Fruit fly (Drosophila melanogaster) whole organism, embryonic: ENCODE results near the gene Lip3.

Experiments used
- Awh ChIP-seq: fragments of 200-800 bp; sonication (Bioruptor generic); IDR thresholded peaks from 2 replicates; pipeline ENCODE4, ENCODE4 v1.3.6; 2022; ENCODE audit warnings: missing biosample characterization, missing genetic modification characterization
- CG10274 ChIP-seq: fragments of 200-800 bp; sonication (Bioruptor generic); optimal IDR thresholded peaks from 3 replicates; lab custom pipeline; 2017; ENCODE audit warnings: missing biosample characterization, mild to moderate bottlenecking, missing genetic modification characterization
- CG11723 ChIP-seq: fragments of 200-800 bp; sonication (Bioruptor generic); optimal IDR thresholded peaks from 2 replicates; lab custom pipeline; 2017; ENCODE audit warnings: missing biosample characterization, mild to moderate bottlenecking, missing genetic modification characterization
- CG13123 ChIP-seq: fragments of 200-800 bp; sonication (Bioruptor generic); optimal IDR thresholded peaks from 2 replicates; lab custom pipeline; 2016; ENCODE audit warnings: missing biosample characterization, missing genetic modification characterization
- CG15514 ChIP-seq: fragments of 200-800 bp; sonication (Bioruptor generic); optimal IDR thresholded peaks from 3 replicates; lab custom pipeline; 2017; ENCODE audit warnings: missing biosample characterization, missing genetic modification characterization, mild to moderate bottlenecking, moderate library complexity, missing genetic modification reagents
- CG16815 ChIP-seq: fragments of 200-800 bp; sonication (Bioruptor generic); optimal IDR thresholded peaks from 3 replicates; lab custom pipeline; 2017; ENCODE audit warnings: missing biosample characterization, mild to moderate bottlenecking, missing genetic modification characterization
- CG17802 ChIP-seq: fragments of 200-800 bp; sonication (Bioruptor generic); optimal IDR thresholded peaks from 2 replicates; lab custom pipeline; 2018; ENCODE audit warnings: missing biosample characterization, mild to moderate bottlenecking, missing genetic modification characterization, moderate library complexity
- CG18262 ChIP-seq: fragments of 200-800 bp; optimal IDR thresholded peaks from 3 replicates; lab custom pipeline; 2019; ENCODE audit warnings: missing biosample characterization, mild to moderate bottlenecking, missing genetic modification characterization, moderate library complexity
- CG1832 ChIP-seq: fragments of 200-800 bp; sonication (Bioruptor generic); optimal IDR thresholded peaks from 2 replicates; lab custom pipeline; 2017; ENCODE audit warnings: missing biosample characterization, mild to moderate bottlenecking, missing genetic modification characterization, inconsistent platforms
- CG2712 ChIP-seq: fragments of 200-800 bp; optimal IDR thresholded peaks from 3 replicates; lab custom pipeline; 2019; ENCODE audit warnings: missing biosample characterization, mild to moderate bottlenecking, missing genetic modification characterization, moderate library complexity
- CG30020 ChIP-seq: fragments of 200-800 bp; optimal IDR thresholded peaks from 2 replicates; lab custom pipeline; 2019; ENCODE audit warnings: missing biosample characterization, mild to moderate bottlenecking, missing genetic modification characterization, moderate library complexity
- CG30403 ChIP-seq: fragments of 200-800 bp; sonication (Bioruptor generic); optimal IDR thresholded peaks from 3 replicates; lab custom pipeline; 2016; ENCODE audit warnings: missing biosample characterization, missing genetic modification characterization
- CG32772 ChIP-seq: fragments of 200-800 bp; sonication (Bioruptor generic); IDR thresholded peaks from 2 replicates; pipeline ENCODE4 v1.3.6; 2022; ENCODE audit warnings: missing biosample characterization, missing genetic modification characterization
- CG4404 ChIP-seq: fragments of 200-800 bp; sonication (Bioruptor generic); IDR thresholded peaks from 2 replicates; pipeline ENCODE4 v1.3.6; 2022; ENCODE audit warnings: missing biosample characterization, missing genetic modification characterization
- CG9437 ChIP-seq: fragments of 200-800 bp; sonication (Bioruptor generic); optimal IDR thresholded peaks from 2 replicates; lab custom pipeline; 2018; ENCODE audit warnings: missing biosample characterization, mild to moderate bottlenecking, missing genetic modification characterization
- CTCF ChIP-seq: fragments of 200-800 bp; sonication (Bioruptor generic); optimal IDR thresholded peaks from 2 replicates; lab custom pipeline; 2017; ENCODE audit warnings: missing biosample characterization, mild to moderate bottlenecking, missing genetic modification characterization, moderate library complexity
- Camta ChIP-seq: fragments of 200-800 bp; sonication (Bioruptor generic); optimal IDR thresholded peaks from 2 replicates; lab custom pipeline; 2016; ENCODE audit warnings: missing biosample characterization, missing genetic modification characterization
- Dad ChIP-seq: fragments of 200-800 bp; sonication (Bioruptor generic); optimal IDR thresholded peaks from 3 replicates; lab custom pipeline; 2016; ENCODE audit warnings: missing biosample characterization, missing genetic modification characterization
- Dfd ChIP-seq, 2 experiments: fragments of >200 bp; optimal IDR thresholded peaks; 2 replicates each; lab custom pipeline; 2017; ENCODE audit warnings: missing biosample characterization in 2 of 2, missing genetic modification characterization in 2 of 2
- Dip3 ChIP-seq: fragments of 200-800 bp; sonication (Bioruptor generic); optimal IDR thresholded peaks from 3 replicates; lab custom pipeline; 2016; ENCODE audit warnings: missing biosample characterization, missing genetic modification characterization
- GATAe ChIP-seq: fragments of 200-800 bp; sonication (Bioruptor generic); conservative IDR thresholded peaks from 2 replicates; pipeline ENCODE4 v1.3.6; 2022; ENCODE audit warnings: missing biosample characterization, missing genetic modification characterization
- Kr ChIP-seq: fragments of 200-800 bp; sonication (Bioruptor generic); optimal IDR thresholded peaks from 2 replicates; lab custom pipeline; 2017; ENCODE audit warnings: missing biosample characterization, mild to moderate bottlenecking, missing genetic modification characterization
- Meics ChIP-seq: fragments of 200-800 bp; sonication (Bioruptor generic); optimal IDR thresholded peaks from 2 replicates; lab custom pipeline; 2017; ENCODE audit warnings: missing biosample characterization, mild to moderate bottlenecking, missing genetic modification characterization
- Tbp ChIP-seq: fragments of >200 bp; optimal IDR thresholded peaks from 2 replicates; lab custom pipeline; 2018; ENCODE audit warnings: missing biosample characterization, missing genetic modification characterization
- Usf ChIP-seq: fragments of 200-800 bp; sonication (Bioruptor generic); optimal IDR thresholded peaks from 2 replicates; lab custom pipeline; 2017; ENCODE audit warnings: missing genotype, missing biosample characterization, missing genetic modification characterization
- ab ChIP-seq: fragments of 200-800 bp; sonication (Bioruptor generic); optimal IDR thresholded peaks from 2 replicates; lab custom pipeline; 2016; ENCODE audit warnings: missing biosample characterization, missing genetic modification characterization
- ato ChIP-seq: fragments of 200-800 bp; sonication (Bioruptor generic); IDR thresholded peaks from 2 replicates; pipeline ENCODE4 v1.3.6; 2022; ENCODE audit warnings: missing biosample characterization, missing genetic modification characterization; ENCODE audit not compliant: partially characterized antibody
- chn ChIP-seq: fragments of 200-800 bp; sonication (Bioruptor generic); optimal IDR thresholded peaks from 2 replicates; lab custom pipeline; 2016; ENCODE audit warnings: missing biosample characterization, missing genetic modification characterization
- corto ChIP-seq: fragments of 200-800 bp; sonication (Bioruptor generic); optimal IDR thresholded peaks from 2 replicates; lab custom pipeline; 2016; ENCODE audit warnings: missing biosample characterization, mild to moderate bottlenecking, missing genetic modification characterization, moderate library complexity
- crc ChIP-seq: fragments of 200-800 bp; sonication (Bioruptor generic); optimal IDR thresholded peaks from 2 replicates; lab custom pipeline; 2016; ENCODE audit warnings: missing biosample characterization, missing genetic modification characterization
- danr ChIP-seq: fragments of 200-800 bp; sonication (Bioruptor generic); IDR thresholded peaks from 2 replicates; pipeline ENCODE4 v1.3.6; 2022; ENCODE audit warnings: missing biosample characterization, missing genetic modification characterization
- ems ChIP-seq: fragments of 200-800 bp; sonication (Bioruptor generic); optimal IDR thresholded peaks from 3 replicates; lab custom pipeline; 2016; ENCODE audit warnings: missing biosample characterization, missing genetic modification characterization
- en ChIP-seq: fragments of 200-800 bp; sonication (Bioruptor generic); optimal IDR thresholded peaks from 2 replicates; lab custom pipeline; 2016; ENCODE audit warnings: missing biosample characterization, missing genetic modification characterization
- ftz-f1 ChIP-seq: fragments of 200-800 bp; sonication (Bioruptor generic); optimal IDR thresholded peaks from 2 replicates; lab custom pipeline; 2016; ENCODE audit warnings: missing biosample characterization, missing genetic modification characterization
- fu2 ChIP-seq: fragments of 200-800 bp; sonication (Bioruptor generic); optimal IDR thresholded peaks from 2 replicates; lab custom pipeline; 2016; ENCODE audit warnings: missing biosample characterization, missing genetic modification characterization
- gsb ChIP-seq: fragments of 200-800 bp; sonication (Bioruptor generic); IDR thresholded peaks from 2 replicates; pipeline ENCODE4 v1.3.6; 2022; ENCODE audit warnings: missing biosample characterization, missing genetic modification characterization
- hth ChIP-seq: fragments of >200 bp; optimal IDR thresholded peaks from 2 replicates; lab custom pipeline; 2017; ENCODE audit warnings: inconsistent platforms
- jumu ChIP-seq: fragments of 200-800 bp; sonication (Bioruptor generic); optimal IDR thresholded peaks from 3 replicates; lab custom pipeline; 2016; ENCODE audit warnings: missing biosample characterization, missing genetic modification characterization
- kah ChIP-seq: fragments of 200-800 bp; sonication (Bioruptor generic); optimal IDR thresholded peaks from 2 replicates; lab custom pipeline; 2018; ENCODE audit warnings: missing biosample characterization, mild to moderate bottlenecking, missing genetic modification characterization
- knrl ChIP-seq: fragments of 200-800 bp; sonication (Bioruptor generic); IDR thresholded peaks from 3 replicates; pipeline ENCODE4 v1.3.6; 2022; ENCODE audit warnings: missing biosample characterization, missing genetic modification characterization; ENCODE audit not compliant: partially characterized antibody
- odd ChIP-seq: fragments of 200-800 bp; sonication (Bioruptor generic); optimal IDR thresholded peaks from 2 replicates; lab custom pipeline; 2017; ENCODE audit warnings: missing biosample characterization, mild to moderate bottlenecking, missing genetic modification characterization
- org-1 ChIP-seq: fragments of 200-800 bp; sonication (Bioruptor generic); optimal IDR thresholded peaks from 2 replicates; lab custom pipeline; 2017; ENCODE audit warnings: missing biosample characterization, missing genetic modification characterization
- otp ChIP-seq: fragments of 200-800 bp; sonication (Bioruptor generic); IDR thresholded peaks from 3 replicates; pipeline ENCODE4, ENCODE4 v1.3.6; 2022; ENCODE audit warnings: missing biosample characterization, missing genetic modification characterization
- pfk ChIP-seq: fragments of 200-800 bp; sonication (Bioruptor generic); optimal IDR thresholded peaks from 2 replicates; lab custom pipeline; 2018; ENCODE audit warnings: missing biosample characterization, mild to moderate bottlenecking, missing genetic modification characterization, moderate library complexity
- prd ChIP-seq, 3 experiments: fragments of >200 bp in 2 of 3; fragments of 200-800 bp in 1 of 3; sonication (Bioruptor generic) in 1 of 3; optimal IDR thresholded peaks in 2 of 3; IDR thresholded peaks in 1 of 3; 2 replicates in 2 of 3; 3 replicates in 1 of 3; pipeline versions ENCODE4 v1.3.6 to Lab custom; 2017 to 2022; ENCODE audit warnings: missing biosample characterization in 1 of 3, missing genetic modification characterization in 1 of 3
- run ChIP-seq: fragments of 200-800 bp; sonication (Bioruptor generic); optimal IDR thresholded peaks from 3 replicates; lab custom pipeline; 2018; ENCODE audit warnings: missing biosample characterization, mild to moderate bottlenecking, missing genetic modification characterization
- schlank ChIP-seq: fragments of 200-800 bp; sonication (Bioruptor generic); optimal IDR thresholded peaks from 2 replicates; lab custom pipeline; 2018; ENCODE audit warnings: missing biosample characterization, mild to moderate bottlenecking, missing genetic modification characterization
- sens ChIP-seq: fragments of 200-800 bp; sonication (Bioruptor generic); peaks from one replicate; lab custom pipeline; 2016; ENCODE audit warnings: missing biosample characterization, missing genetic modification characterization
- sqz ChIP-seq: fragments of 200-800 bp; sonication (Bioruptor generic); optimal IDR thresholded peaks from 3 replicates; lab custom pipeline; 2018; ENCODE audit warnings: missing biosample characterization, mild to moderate bottlenecking, missing genetic modification characterization
- wdn ChIP-seq: fragments of 200-800 bp; sonication (Bioruptor generic); IDR thresholded peaks from 2 replicates; pipeline ENCODE4 v1.3.6; 2022; ENCODE audit warnings: missing biosample characterization, missing genetic modification characterization

The Lip3 gene

DNA sequence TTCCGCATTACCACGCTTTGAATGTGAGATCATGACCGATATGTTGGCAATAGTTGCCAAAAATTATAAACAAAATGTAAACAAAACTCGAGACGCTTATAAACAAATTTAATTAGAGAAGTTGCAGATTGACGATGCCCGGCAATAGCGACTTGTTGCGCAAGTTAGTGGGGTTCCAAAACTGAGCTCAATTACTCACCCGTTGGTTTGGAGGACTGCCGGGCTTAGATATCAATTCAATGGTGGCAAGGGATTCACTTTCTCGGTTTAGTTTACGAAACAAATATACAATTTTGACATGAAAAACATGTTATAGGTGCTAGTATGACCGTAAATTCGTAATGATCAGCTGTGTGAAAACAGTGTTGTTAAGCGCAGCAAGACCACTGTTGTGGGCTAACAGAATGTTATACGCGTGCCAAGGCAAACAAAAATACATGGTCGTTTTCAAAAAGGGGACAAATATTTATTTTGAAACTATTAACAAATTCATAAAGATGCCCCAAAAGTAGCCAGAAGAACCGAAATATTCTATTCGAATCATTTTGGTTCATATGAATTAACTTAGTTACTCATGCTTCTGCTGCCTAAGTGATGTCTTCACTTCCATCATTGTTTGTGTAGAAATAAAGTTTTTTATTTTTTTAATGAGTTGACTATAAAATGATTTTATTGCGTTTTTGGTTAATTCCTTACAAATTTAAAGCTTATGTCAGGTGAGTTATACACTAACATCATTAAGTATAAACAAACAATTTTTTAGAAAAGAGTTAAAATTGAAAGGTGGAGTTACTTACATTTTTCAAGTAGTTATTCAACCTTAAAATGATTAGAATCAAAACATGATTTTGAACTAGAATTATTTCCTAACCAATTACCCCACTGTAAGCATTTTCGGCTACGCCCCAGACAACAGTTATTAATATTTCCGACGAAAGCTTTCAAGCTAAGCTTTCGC lies 4.9 kb downstream of the Lip3 start, which contains the start of gene Elp6 (continued):
- TF ChIP-seq prd (optimal IDR thresholded peaks at IDR 0.05; lab: Kevin White, UChicago), result no peak
- TF ChIP-seq prd (GFP tag; IDR thresholded peaks at IDR 0.05; lab: Robert Waterston, UW), result peak; percentile 64
- TF ChIP-seq pfk (GFP tag; lab: Kevin White, UChicago), result no peak
- TF ChIP-seq odd, result peak; percentile 57
- peak; percentile 61 for TF ChIP-seq org-1 (GFP tag; lab: Kevin White, UChicago)
- no peak for TF ChIP-seq kah (GFP tag; lab: Kevin White, UChicago)
- no peak for TF ChIP-seq CG30020 (tag; lab: Kevin White, UChicago)
- TF ChIP-seq CG11723 (GFP tag; lab: Kevin White, UChicago), result no peak
- TF ChIP-seq Dip3 (GFP tag; lab: Kevin White, UChicago), result peak; percentile 47
- TF ChIP-seq Camta (GFP tag; lab: Kevin White, UChicago), result peak; percentile 52
- TF ChIP-seq gsb (GFP tag; lab: Robert Waterston, UW), result no peak
- TF ChIP-seq CG32772 (GFP tag; lab: Robert Waterston, UW), result no peak
- peak; percentile 87 for TF ChIP-seq Meics (GFP tag; lab: Kevin White, UChicago)
- peak; percentile 75 for TF ChIP-seq CG9437 (GFP tag; lab: Kevin White, UChicago)
- TF ChIP-seq CG13123 (GFP tag; lab: Kevin White, UChicago), result peak; percentile 33
- no peak for TF ChIP-seq run (tag; lab: Kevin White, UChicago)
- TF ChIP-seq CG2712, result peak; percentile 47
- no peak for TF ChIP-seq Kr (GFP tag; lab: Kevin White, UChicago)
- TF ChIP-seq CG15514 (GFP tag; lab: Kevin White, UChicago), result peak; percentile 57
- TF ChIP-seq sens (GFP tag; lab: Kevin White, UChicago), result peak; percentile 93
- TF ChIP-seq CG16815, result peak; percentile 56
- no peak for TF ChIP-seq CG4404 (GFP tag; lab: Robert Waterston, UW)
- no peak for TF ChIP-seq CG17802 (tag; lab: Kevin White, UChicago)
- TF ChIP-seq corto (GFP tag; lab: Kevin White, UChicago), result no peak
- no peak for TF ChIP-seq otp (GFP tag; lab: Robert Waterston, UW)
- TF ChIP-seq jumu (GFP tag; lab: Kevin White, UChicago), result peak; percentile 28
- TF ChIP-seq chn, result peak; percentile 69
- no peak for TF ChIP-seq ftz-f1 (GFP tag; lab: Kevin White, UChicago)
- peak; percentile 35 for TF ChIP-seq crc (GFP tag; lab: Kevin White, UChicago)
- TF ChIP-seq sqz (GFP tag; lab: Kevin White, UChicago), result peak; percentile 2
- TF ChIP-seq CTCF (GFP tag; lab: Kevin White, UChicago), result no peak
- TF ChIP-seq CG10274, result peak; percentile 29
- no peak for TF ChIP-seq Dad (GFP tag; lab: Kevin White, UChicago)
- TF ChIP-seq ato (GFP tag; lab: Robert Waterston, UW), result no peak
- no peak for TF ChIP-seq en (GFP tag; lab: Kevin White, UChicago)
- no peak for TF ChIP-seq schlank
- peak; percentile 62 for TF ChIP-seq CG18262 (tag; lab: Kevin White, UChicago)
- no peak for TF ChIP-seq ab
- no peak for TF ChIP-seq CG1832 (GFP tag; lab: Kevin White, UChicago)
- TF ChIP-seq Usf (GFP tag; lab: Kevin White, UChicago), result peak; percentile 37
- TF ChIP-seq knrl (GFP tag; lab: Robert Waterston, UW), result no peak
- TF ChIP-seq fu2, result peak; percentile 72
- no peak for TF ChIP-seq wdn
- TF ChIP-seq ems (GFP tag; lab: Kevin White, UChicago), result peak; percentile 38
- peak; percentile 67; the same call in 1 of the 2 replicates for TF ChIP-seq Awh (GFP tag; lab: Robert Waterston, UW)
- no peak for TF ChIP-seq Tbp (GFP tag; lab: Kevin White, UChicago)
- 0 out of 2 replicates have a peak, but pooled peaks have one; percentile 43 for TF ChIP-seq danr (GFP tag; lab: Robert Waterston, UW)
- TF ChIP-seq Dfd (GFP tag; optimal IDR thresholded peaks at IDR 0.05; lab: Kevin White, UChicago), result no peak
- no peak for TF ChIP-seq GATAe (GFP tag; lab: Robert Waterston, UW)
- no peak for TF ChIP-seq hth
- peak; percentile 87 for TF ChIP-seq CG30403 (GFP tag; lab: Kevin White, UChicago)
